Worm (Caenorhabditis elegans): ENCODE data around the gene B0244.9.
A peak's percentile ranks its signal among the peaks of the same experiment; 100 is the strongest.

Gene B0244.9

DNA sequence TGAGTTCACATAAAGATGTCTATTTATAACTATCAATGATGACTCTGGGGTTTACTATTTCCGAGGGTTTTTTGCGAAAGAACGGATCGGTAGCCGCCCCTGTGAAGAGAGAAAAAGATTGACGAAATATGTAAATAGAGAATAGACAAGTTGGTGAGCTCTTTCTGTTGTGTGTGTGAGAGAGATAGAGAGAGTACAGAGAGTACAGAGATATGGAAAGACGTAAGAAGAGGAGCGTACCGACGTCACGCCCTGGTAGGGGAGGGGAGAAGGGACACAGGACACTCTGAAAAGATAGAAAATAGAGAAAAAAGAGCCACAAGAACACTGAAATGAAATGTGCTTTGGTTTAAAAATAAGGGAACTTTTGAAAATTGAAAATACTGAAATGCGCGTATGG, 42.6 kb downstream of the B0244.9 start:
- TF ChIP-seq madf-5 (GFP tag; IDR thresholded peaks at IDR 0.05) (no peak), mep-1 (tag; optimal IDR thresholded peaks at IDR 0.05) (peak; percentile 66), lsy-2 (tag; optimal IDR thresholded peaks at IDR 0.05) (peak in 1 of 2 experiments; percentile 64), hlh-30 (tag; optimal IDR thresholded peaks at IDR 0.05; ENCODE audit: insufficient read depth) (peak; percentile 76), ctbp-1 (GFP tag; IDR thresholded peaks at IDR 0.05) (peak; percentile 44; the same call in 1 of the 2 replicates), nhr-102 (tag; optimal IDR thresholded peaks at IDR 0.05) (no peak), rbr-2 (tag; optimal IDR thresholded peaks at IDR 0.05) (peak; percentile 44), daf-16 (GFP tag; optimal IDR thresholded peaks at IDR 0.05) (no peak), daf-16 (tag; optimal IDR thresholded peaks at IDR 0.05) (peak; percentile 58), ceh-62 (tag; optimal IDR thresholded peaks at IDR 0.05) (no peak), aha-1 (tag) (peak; percentile 4), dmd-6 (GFP tag; IDR thresholded peaks at IDR 0.05) (peak; percentile 35; the same call in 1 of the 2 replicates), madf-9 (GFP tag; conservative IDR thresholded peaks at IDR 0.05) (no peak), duxl-1 (tag; optimal IDR thresholded peaks at IDR 0.05; ENCODE audit: poor library complexity) (no peak), aly-2 (tag; optimal IDR thresholded peaks at IDR 0.05) (no peak), mes-2 (tag; optimal IDR thresholded peaks at IDR 0.05; ENCODE audit: poor library complexity, severe bottlenecking) (peak; percentile 47), php-3 (GFP tag; IDR thresholded peaks at IDR 0.05) (no peak), hlh-11 (tag; optimal IDR thresholded peaks at IDR 0.05) (peak; percentile 52), mdl-1 (tag; optimal IDR thresholded peaks at IDR 0.05) (peak in 1 of 2 experiments; percentile 51), nhr-237 (tag; optimal IDR thresholded peaks at IDR 0.05) (no peak), nhr-28 (tag; optimal IDR thresholded peaks at IDR 0.05) (peak; percentile 40), pha-4 (GFP tag; IDR thresholded peaks at IDR 0.05) (no peak), pha-4 (tag; optimal IDR thresholded peaks at IDR 0.05) (peak; percentile 73), fkh-10 (GFP tag; optimal IDR thresholded peaks at IDR 0.05) (peak; percentile 91), hif-1 (tag; optimal IDR thresholded peaks at IDR 0.05) (no peak), nhr-25 (tag; optimal IDR thresholded peaks at IDR 0.05; ENCODE audit: borderline replicate concordance, insufficient read depth) (no peak), T26A8.4 (GFP tag; IDR thresholded peaks at IDR 0.05) (peak; percentile 35; the same call in 1 of the 2 replicates), dpl-1 (GFP tag; optimal IDR thresholded peaks at IDR 0.05) (peak; percentile 30), dve-1 (tag; optimal IDR thresholded peaks at IDR 0.05; ENCODE audit: insufficient read depth) (peak; percentile 73), hmg-1.1 (GFP tag; IDR thresholded peaks at IDR 0.05) (peak; percentile 60; the same call in 1 of the 2 replicates)

DNA sequence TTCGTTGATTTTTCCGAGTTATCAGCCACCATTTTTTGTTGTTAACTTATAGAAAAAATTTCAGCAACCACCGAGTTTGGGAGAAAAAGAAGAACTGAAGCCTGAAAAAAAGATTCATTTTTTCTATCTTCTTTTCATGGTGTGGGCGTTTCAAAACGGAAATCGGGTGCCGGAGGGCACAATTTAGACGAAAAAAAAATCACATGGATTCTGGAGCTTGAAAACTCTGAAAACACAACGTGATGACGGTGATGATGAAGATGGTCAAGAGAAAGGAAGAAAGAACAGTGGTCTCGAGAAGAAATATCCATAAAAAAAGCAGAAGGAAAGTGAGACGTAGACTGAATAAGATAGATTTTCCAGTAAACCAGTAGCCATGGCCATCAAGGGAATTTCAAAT, 46.8 kb downstream of the B0244.9 start, which contains the start of gene rcan-1:
Gene rcan-1, minus strand, starts transcription at position 101 of the 400 bp plus-strand sequence.
- no peak for TF ChIP-seq ama-1 (optimal IDR thresholded peaks at IDR 0.05)
- TF ChIP-seq snpc-1.2 (GFP tag; IDR thresholded peaks at IDR 0.05), result no peak
- TF ChIP-seq hmg-1.1 (GFP tag; IDR thresholded peaks at IDR 0.05), result no peak
- TF ChIP-seq nhr-111 (GFP tag; optimal IDR thresholded peaks at IDR 0.05), result no peak
- TF ChIP-seq egl-27 (tag; optimal IDR thresholded peaks at IDR 0.05), result no peak
- no peak for TF ChIP-seq ces-1 (GFP tag; optimal IDR thresholded peaks at IDR 0.05)

ce11 chrIII:5680141-5680540, 50.7 kb downstream of the B0244.9 start, which contains the start of gene pst-2:
Gene pst-2 (plus strand): TSS chrIII:5680433.
- TF ChIP-seq ces-1 (GFP tag; optimal IDR thresholded peaks at IDR 0.05), result no peak
- TF ChIP-seq zag-1 (tag; optimal IDR thresholded peaks at IDR 0.05), result no peak
- TF ChIP-seq spr-3 (GFP tag; optimal IDR thresholded peaks at IDR 0.05), result no peak
- TF ChIP-seq zip-2 (tag; optimal IDR thresholded peaks at IDR 0.05), result no peak
- TF ChIP-seq nhr-237 (tag; optimal IDR thresholded peaks at IDR 0.05), result no peak
- TF ChIP-seq Y75B8A.6 (GFP tag; IDR thresholded peaks at IDR 0.05), result no peak
- TF ChIP-seq dmd-6 (GFP tag; IDR thresholded peaks at IDR 0.05), result no peak
- TF ChIP-seq nhr-11 (tag; optimal IDR thresholded peaks at IDR 0.05), result no peak
- TF ChIP-seq hif-1 (tag; optimal IDR thresholded peaks at IDR 0.05), result no peak
- no peak for TF ChIP-seq lin-1 (GFP tag; IDR thresholded peaks at IDR 0.05)
- no peak for TF ChIP-seq nhr-76 (tag; optimal IDR thresholded peaks at IDR 0.05)
- no peak for TF ChIP-seq dmd-9 (GFP tag; IDR thresholded peaks at IDR 0.05)
- peak; percentile 31; the same call in 1 of the 2 replicates for TF ChIP-seq arid-1 (GFP tag; conservative IDR thresholded peaks at IDR 0.05)
- no peak for TF ChIP-seq nhr-28 (tag; optimal IDR thresholded peaks at IDR 0.05)
- TF ChIP-seq unc-130 (GFP tag; optimal IDR thresholded peaks at IDR 0.05), result peak; percentile 19
- no peak for TF ChIP-seq ceh-32 (tag; optimal IDR thresholded peaks at IDR 0.05; ENCODE audit: poor library complexity)
- TF ChIP-seq aha-1 (tag), result no peak
- no peak for TF ChIP-seq F26F4.8 (GFP tag; conservative IDR thresholded peaks at IDR 0.05)
- TF ChIP-seq fos-1 (tag; optimal IDR thresholded peaks at IDR 0.05), result no peak
- TF ChIP-seq F10B5.3 (tag; optimal IDR thresholded peaks at IDR 0.05), result no peak

Measured in whole organism, L4 larva.